Fruit fly (Drosophila melanogaster): ENCODE measurements around the gene CG17734.

The CG17734 gene

DNA sequence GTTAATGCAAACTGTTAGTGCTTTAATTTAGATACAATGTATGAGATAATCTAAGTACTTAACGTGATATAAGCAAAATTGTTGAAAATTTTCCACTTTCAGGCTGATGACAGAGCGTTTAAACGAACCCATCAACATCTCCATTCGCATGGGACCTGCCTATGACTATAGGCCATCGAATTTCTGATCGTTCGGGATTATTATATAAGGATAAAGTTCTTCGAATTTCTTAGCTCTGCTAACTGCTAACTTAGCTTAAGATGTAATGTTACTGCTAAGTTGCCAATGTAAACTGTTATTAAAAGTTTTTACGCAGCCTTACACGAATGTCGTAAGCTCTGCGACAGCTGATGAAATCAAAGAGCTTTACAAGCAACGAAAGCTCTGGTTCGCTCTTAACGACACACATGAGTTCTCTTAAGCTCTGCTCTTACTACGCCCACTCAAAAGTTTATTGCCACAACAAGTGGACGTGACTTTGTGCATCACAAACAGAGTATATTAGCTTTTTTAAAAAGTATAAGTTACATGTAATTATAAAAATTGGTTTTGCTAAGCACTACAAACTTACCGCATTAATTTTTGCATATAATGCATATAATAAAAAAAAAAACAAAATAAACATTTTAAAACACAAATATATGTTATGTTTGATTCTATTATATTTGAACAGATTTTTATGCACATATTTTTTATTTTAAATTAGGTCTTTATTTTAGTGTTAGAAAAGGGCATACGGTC, 47.0 kb downstream of the CG17734 start (continued):
- TF ChIP-seq Nf-YB (GFP tag; optimal IDR thresholded peaks at IDR 0.05) (peak; percentile 89), ken (GFP tag; IDR thresholded peaks at IDR 0.05) (peak; percentile 96), CG6254 (GFP tag; optimal IDR thresholded peaks at IDR 0.05) (peak; percentile 94), z (GFP tag; IDR thresholded peaks at IDR 0.05) (0 out of 3 replicates have a peak, but pooled peaks have one; percentile 35), CG4820 (GFP tag; optimal IDR thresholded peaks at IDR 0.05) (peak; percentile 97), fd64A (GFP tag; optimal IDR thresholded peaks at IDR 0.05) (peak; percentile 85), Six4 (GFP tag; optimal IDR thresholded peaks at IDR 0.05) (peak; percentile 98), Ada2b (GFP tag; IDR thresholded peaks at IDR 0.05) (peak; percentile 97), CG1832 (GFP tag; optimal IDR thresholded peaks at IDR 0.05) (no peak), CG14441 (GFP tag; IDR thresholded peaks at IDR 0.05) (peak; percentile 98), zf30C (GFP tag; optimal IDR thresholded peaks at IDR 0.05) (no peak), CG10565 (GFP tag; optimal IDR thresholded peaks at IDR 0.05) (peak; percentile 77), H15 (GFP tag; IDR thresholded peaks at IDR 0.05) (peak; percentile 97), H2.0 (GFP tag; IDR thresholded peaks at IDR 0.05) (peak; percentile 96), CG18011 (GFP tag; optimal IDR thresholded peaks at IDR 0.05) (peak; percentile 90), knrl (GFP tag; IDR thresholded peaks at IDR 0.05; ENCODE audit: partially characterized antibody) (no peak), CG18619 (GFP tag; optimal IDR thresholded peaks at IDR 0.05) (peak; percentile 99), lab (GFP tag; optimal IDR thresholded peaks at IDR 0.05) (peak; percentile 99), cad (GFP tag; optimal IDR thresholded peaks at IDR 0.05) (no peak), al (GFP tag; IDR thresholded peaks at IDR 0.05) (peak; percentile 99), Hey (tag; optimal IDR thresholded peaks at IDR 0.05) (peak; percentile 72), CG1529 (GFP tag; optimal IDR thresholded peaks at IDR 0.05) (peak; percentile 97), caup (GFP tag; optimal IDR thresholded peaks at IDR 0.05; ENCODE audit: severe bottlenecking) (peak; percentile 98), Sox102F (GFP tag; optimal IDR thresholded peaks at IDR 0.05) (peak; percentile 99), HLH3B (GFP tag; IDR thresholded peaks at IDR 0.05) (peak; percentile 98), Deaf1 (tag; optimal IDR thresholded peaks at IDR 0.05) (peak; percentile 76), CG7839 (tag; optimal IDR thresholded peaks at IDR 0.05) (peak; percentile 100), pita (GFP tag; optimal IDR thresholded peaks at IDR 0.05) (no peak), CrebB (tag; optimal IDR thresholded peaks at IDR 0.05) (peak; percentile 95), NK7.1 (GFP tag; optimal IDR thresholded peaks at IDR 0.05) (no peak), Nf-YC (tag; optimal IDR thresholded peaks at IDR 0.05) (peak; percentile 88), Mrtf (GFP tag; IDR thresholded peaks at IDR 0.05) (peak; percentile 98), hb (GFP tag; IDR thresholded peaks at IDR 0.05; ENCODE audit: partially characterized antibody) (no peak), Awh (GFP tag; IDR thresholded peaks at IDR 0.05) (peak; percentile 97), schlank (tag; optimal IDR thresholded peaks at IDR 0.05) (peak; percentile 89), gsb (GFP tag; IDR thresholded peaks at IDR 0.05) (peak; percentile 96), CG2712 (tag; optimal IDR thresholded peaks at IDR 0.05) (peak; percentile 97), dpn (GFP tag; optimal IDR thresholded peaks at IDR 0.05) (peak; percentile 96 to 97), ind (GFP tag; optimal IDR thresholded peaks at IDR 0.05) (peak; percentile 98), CG17568 (GFP tag; optimal IDR thresholded peaks at IDR 0.05) (peak; percentile 91), CG3065 (GFP tag; optimal IDR thresholded peaks at IDR 0.05) (peak; percentile 92), Sry-δ (GFP tag; optimal IDR thresholded peaks at IDR 0.05) (peak; percentile 17), sr (GFP tag; IDR thresholded peaks at IDR 0.05) (peak; percentile 94), CG6654 (GFP tag; optimal IDR thresholded peaks at IDR 0.05) (peak; percentile 95), CG6791 (GFP tag; IDR thresholded peaks at IDR 0.05; ENCODE audit: partially characterized antibody) (no peak), mirr (GFP tag; optimal IDR thresholded peaks at IDR 0.05) (peak; percentile 68), ab (GFP tag; optimal IDR thresholded peaks at IDR 0.05) (no peak), CG10431 (GFP tag; optimal IDR thresholded peaks at IDR 0.05) (peak; percentile 97), CoRest (tag; optimal IDR thresholded peaks at IDR 0.05) (peak; percentile 100)
